Worm (Caenorhabditis elegans): ENCODE results near the gene irld-11.

ce11 chrV:1654845-1655244, at the start of gene irld-11:
- no peak for TF ChIP-seq flt-1 (GFP tag; IDR thresholded peaks at IDR 0.05)
- TF ChIP-seq cog-1 (tag; optimal IDR thresholded peaks at IDR 0.05) = no peak
- TF ChIP-seq med-1 (GFP tag; optimal IDR thresholded peaks at IDR 0.05; ENCODE audit: insufficient read depth) = no peak
